Fruit fly (Drosophila melanogaster): ENCODE data around the gene CG4004.

CG4004 gene

dm6 chrX:12744026-12744688 is at the start of gene CG4004:
Gene CG4004, plus strand, starts transcription at chrX:12744212.
- peak; percentile 25 for TF ChIP-seq CG7101 (tag; optimal IDR thresholded peaks at IDR 0.05)
- TF ChIP-seq tj (GFP tag; optimal IDR thresholded peaks at IDR 0.05) = peak; percentile 30
- TF ChIP-seq kay (GFP tag; ENCODE audit: borderline replicate concordance) = no peak
- TF ChIP-seq bab1 (GFP tag; optimal IDR thresholded peaks at IDR 0.05) = peak; percentile 39
- TF ChIP-seq CG11617 (GFP tag; optimal IDR thresholded peaks at IDR 0.05) = peak; percentile 39
- TF ChIP-seq Mnt (GFP tag; optimal IDR thresholded peaks at IDR 0.05) = peak; percentile 23
- TF ChIP-seq Hr96 (GFP tag; optimal IDR thresholded peaks at IDR 0.05) = no peak
- peak; percentile 8 for TF ChIP-seq pad (GFP tag; optimal IDR thresholded peaks at IDR 0.05)
- peak; percentile 4 for TF ChIP-seq CG1620 (GFP tag; optimal IDR thresholded peaks at IDR 0.05)
- TF ChIP-seq toe (GFP tag; optimal IDR thresholded peaks at IDR 0.05) = no peak
- no peak for TF ChIP-seq CG14711 (tag; optimal IDR thresholded peaks at IDR 0.05)

DNA sequence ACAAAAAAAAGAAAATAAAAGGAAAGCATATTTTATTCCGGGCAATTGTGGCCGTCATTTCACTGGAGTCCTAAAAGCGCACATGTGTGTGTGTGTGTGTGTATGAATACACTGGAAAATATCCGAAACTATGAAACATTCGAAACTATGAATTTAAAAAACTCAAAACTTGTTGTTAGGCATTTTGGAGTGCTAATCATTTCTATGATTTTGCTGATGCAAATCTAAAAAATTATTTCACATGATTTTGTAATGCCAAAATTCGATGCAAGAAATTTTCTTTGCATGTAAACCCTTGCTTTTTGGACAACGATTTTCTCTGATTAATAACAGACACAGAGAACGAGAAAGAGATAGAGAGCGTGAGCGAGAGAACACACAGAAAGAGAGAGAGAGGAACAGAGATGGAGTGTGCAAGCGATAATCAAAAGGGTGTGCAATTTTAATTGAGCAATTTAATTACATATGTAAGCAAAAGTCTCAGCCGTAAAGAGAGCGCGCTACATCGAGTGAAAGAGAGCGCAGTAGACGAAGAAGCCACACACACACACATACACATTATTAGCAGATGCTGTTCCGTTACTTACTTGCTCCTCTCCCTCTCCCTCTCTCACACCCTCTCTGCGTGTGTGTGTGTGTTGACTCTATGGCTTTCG is 44.8 kb upstream of the CG4004 start:
- no peak for TF ChIP-seq Mnt (GFP tag; optimal IDR thresholded peaks at IDR 0.05)
- no peak for TF ChIP-seq pad (GFP tag; optimal IDR thresholded peaks at IDR 0.05)
- no peak for TF ChIP-seq cnc (optimal IDR thresholded peaks at IDR 0.05)
- no peak for TF ChIP-seq CG11617 (GFP tag; optimal IDR thresholded peaks at IDR 0.05)
- no peak for TF ChIP-seq tj (GFP tag; optimal IDR thresholded peaks at IDR 0.05)
- TF ChIP-seq CG14711 (tag; optimal IDR thresholded peaks at IDR 0.05) = peak; percentile 4

DNA sequence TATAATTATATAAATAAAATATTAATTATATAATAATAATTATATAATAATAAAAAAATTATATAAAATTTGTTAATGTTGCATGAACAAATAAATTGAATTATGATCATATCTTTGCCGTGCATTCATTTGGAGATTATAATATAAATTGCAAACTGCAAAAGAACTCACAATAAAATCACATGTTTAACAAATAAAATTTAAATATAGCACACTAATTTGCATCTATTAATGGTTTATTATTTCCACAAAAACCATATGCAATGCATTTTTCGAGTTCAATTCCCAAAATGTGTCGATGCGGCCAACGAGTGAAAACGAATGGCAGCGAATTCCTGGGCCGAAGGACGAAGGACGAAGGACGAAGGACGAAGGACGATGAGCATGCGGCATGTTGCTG is 38.5 kb upstream of the CG4004 start, which contains the start of gene CG15725:
Gene CG15725, plus strand, starts transcription at position 301 of the 400 bp plus-strand sequence.
- TF ChIP-seq CG14711 (tag; optimal IDR thresholded peaks at IDR 0.05) (no peak), CG33017 (tag; optimal IDR thresholded peaks at IDR 0.05) (no peak), Mnt (GFP tag; optimal IDR thresholded peaks at IDR 0.05) (no peak), CG11617 (GFP tag; optimal IDR thresholded peaks at IDR 0.05) (no peak), CG5204 (GFP tag; optimal IDR thresholded peaks at IDR 0.05) (no peak), tj (GFP tag; optimal IDR thresholded peaks at IDR 0.05) (no peak), CG7101 (tag; optimal IDR thresholded peaks at IDR 0.05) (no peak), CG1620 (GFP tag; optimal IDR thresholded peaks at IDR 0.05) (no peak), Clk (GFP tag; optimal IDR thresholded peaks at IDR 0.05) (no peak), bab1 (GFP tag; optimal IDR thresholded peaks at IDR 0.05) (no peak), cnc (optimal IDR thresholded peaks at IDR 0.05) (no peak)

- TF ChIP-seq Mnt (GFP tag; optimal IDR thresholded peaks at IDR 0.05) (no peak), CG11617 (GFP tag; optimal IDR thresholded peaks at IDR 0.05) (no peak), CG7045 (GFP tag; optimal IDR thresholded peaks at IDR 0.05) (no peak), CG12768 (GFP tag; optimal IDR thresholded peaks at IDR 0.05) (no peak), CG5204 (GFP tag; optimal IDR thresholded peaks at IDR 0.05) (no peak), cnc (optimal IDR thresholded peaks at IDR 0.05) (no peak), toe (GFP tag; optimal IDR thresholded peaks at IDR 0.05) (no peak), bab1 (GFP tag; optimal IDR thresholded peaks at IDR 0.05) (no peak), CG7101 (tag; optimal IDR thresholded peaks at IDR 0.05) (no peak), CG1620 (GFP tag; optimal IDR thresholded peaks at IDR 0.05) (no peak), tj (GFP tag; optimal IDR thresholded peaks at IDR 0.05) (no peak), CG14711 (tag; optimal IDR thresholded peaks at IDR 0.05) (no peak), Clk (GFP tag; optimal IDR thresholded peaks at IDR 0.05) (no peak), pad (GFP tag; optimal IDR thresholded peaks at IDR 0.05) (no peak), cic (GFP tag; optimal IDR thresholded peaks at IDR 0.05) (no peak), Crg-1 (GFP tag; optimal IDR thresholded peaks at IDR 0.05) (no peak), Hr96 (GFP tag; optimal IDR thresholded peaks at IDR 0.05) (no peak), ovo (GFP tag; optimal IDR thresholded peaks at IDR 0.05) (no peak), kay (GFP tag; ENCODE audit: borderline replicate concordance) (no peak)
These were observed 35.7 kb upstream of the CG4004 start for dm6 chrX:12708306-12708705.

DNA sequence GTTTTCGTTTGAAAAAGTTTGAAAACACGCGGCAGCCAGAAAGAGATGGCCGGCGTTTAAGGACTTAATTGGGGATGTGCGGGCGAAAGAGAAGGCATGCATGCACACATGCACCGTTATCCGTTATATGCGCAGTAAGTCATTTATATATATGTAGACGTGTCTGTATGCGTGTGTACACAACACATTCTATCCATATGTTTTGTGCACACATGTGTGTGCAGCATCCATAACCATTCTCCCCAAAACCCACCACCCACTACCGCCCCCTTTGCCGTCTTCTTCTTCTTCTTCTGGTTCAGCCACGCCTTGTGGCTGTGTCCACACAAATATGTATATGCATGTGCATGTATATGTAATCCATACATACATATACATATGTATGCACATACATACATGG is 25.4 kb upstream of the CG4004 start:
- TF ChIP-seq CG5204 (GFP tag; optimal IDR thresholded peaks at IDR 0.05) = no peak
- peak; percentile 46 for TF ChIP-seq ovo (GFP tag; optimal IDR thresholded peaks at IDR 0.05)
- TF ChIP-seq Hr96 (GFP tag; optimal IDR thresholded peaks at IDR 0.05) = no peak
- peak; percentile 14 for TF ChIP-seq pad (GFP tag; optimal IDR thresholded peaks at IDR 0.05)
- no peak for TF ChIP-seq CG7045 (GFP tag; optimal IDR thresholded peaks at IDR 0.05)

- TF ChIP-seq bab1 (GFP tag; optimal IDR thresholded peaks at IDR 0.05) (peak; percentile 21), tj (GFP tag; optimal IDR thresholded peaks at IDR 0.05) (peak; percentile 66), ovo (GFP tag; optimal IDR thresholded peaks at IDR 0.05) (no peak), CG12768 (GFP tag; optimal IDR thresholded peaks at IDR 0.05) (peak; percentile 30), CG33017 (tag; optimal IDR thresholded peaks at IDR 0.05) (peak; percentile 48), CG11617 (GFP tag; optimal IDR thresholded peaks at IDR 0.05) (peak; percentile 68), Crg-1 (GFP tag; optimal IDR thresholded peaks at IDR 0.05) (no peak), CG1620 (GFP tag; optimal IDR thresholded peaks at IDR 0.05) (peak; percentile 41), Hr96 (GFP tag; optimal IDR thresholded peaks at IDR 0.05) (no peak), Mnt (GFP tag; optimal IDR thresholded peaks at IDR 0.05) (peak; percentile 1), kay (GFP tag; ENCODE audit: borderline replicate concordance) (no peak), CG7045 (GFP tag; optimal IDR thresholded peaks at IDR 0.05) (peak; percentile 58), CG5204 (GFP tag; optimal IDR thresholded peaks at IDR 0.05) (peak; percentile 59), CG14711 (tag; optimal IDR thresholded peaks at IDR 0.05) (peak; percentile 70), cic (GFP tag; optimal IDR thresholded peaks at IDR 0.05) (no peak), CG7101 (tag; optimal IDR thresholded peaks at IDR 0.05) (peak; percentile 74), Clk (GFP tag; optimal IDR thresholded peaks at IDR 0.05) (peak; percentile 53), pad (GFP tag; optimal IDR thresholded peaks at IDR 0.05) (no peak), cnc (optimal IDR thresholded peaks at IDR 0.05) (no peak), toe (GFP tag; optimal IDR thresholded peaks at IDR 0.05) (no peak)
These were observed 24.7 kb upstream of the CG4004 start for dm6 chrX:12719152-12719779.
